Fruit fly (Drosophila melanogaster) whole organism, wandering third instar larva: ENCODE results near the gene Ns4.

Source experiments
- Abd-B ChIP-seq: fragments of >200 bp; optimal IDR thresholded peaks from 2 replicates; lab custom pipeline; 2017; ENCODE audit warnings: missing biosample characterization, missing genetic modification characterization
- CG32264 ChIP-seq: fragments of 200-800 bp; sonication (Bioruptor generic); optimal IDR thresholded peaks from 2 replicates; lab custom pipeline; 2016; ENCODE audit warnings: missing biosample characterization, missing genetic modification characterization
- CG9705 ChIP-seq: fragments of 200-800 bp; sonication (Bioruptor generic); optimal IDR thresholded peaks from 2 replicates; lab custom pipeline; 2018; ENCODE audit warnings: missing biosample characterization, mild to moderate bottlenecking, missing genetic modification characterization
- CrebA ChIP-seq: fragments of 200-800 bp; sonication (Bioruptor generic); optimal IDR thresholded peaks from 2 replicates; lab custom pipeline; 2016; ENCODE audit warnings: missing biosample characterization, mild to moderate bottlenecking, missing genetic modification characterization, borderline replicate concordance
- Dfd ChIP-seq: fragments of >200 bp; optimal IDR thresholded peaks from 2 replicates; lab custom pipeline; 2017; ENCODE audit warnings: missing biosample characterization, missing genetic modification characterization
- Dif ChIP-seq: fragments of 200-275, 200-300 bp; sonication (Bioruptor generic); optimal IDR thresholded peaks from 2 replicates; lab custom pipeline; 2018; ENCODE audit warnings: missing biosample characterization, missing genetic modification characterization; ENCODE audit not compliant: partially characterized antibody
- GATAd ChIP-seq: sonication (Bioruptor generic); optimal IDR thresholded peaks from 2 replicates; lab custom pipeline; 2016; ENCODE audit warnings: missing biosample characterization, missing genetic modification characterization
- HLH106 ChIP-seq: fragments of 200-800 bp; optimal IDR thresholded peaks from 3 replicates; lab custom pipeline; 2019; ENCODE audit warnings: missing biosample characterization, mild to moderate bottlenecking, missing genetic modification characterization, moderate library complexity
- Hnf4 ChIP-seq: fragments of 200-800 bp; sonication (Bioruptor generic); optimal IDR thresholded peaks from 2 replicates; lab custom pipeline; 2016; ENCODE audit warnings: missing biosample characterization, mild to moderate bottlenecking, missing genetic modification characterization
- Hr78 ChIP-seq: fragments of >200 bp; optimal IDR thresholded peaks from 2 replicates; lab custom pipeline; 2017; ENCODE audit warnings: missing biosample characterization, missing genetic modification characterization
- Hr83 ChIP-seq: fragments of 200-300 bp; sonication (Bioruptor generic); optimal IDR thresholded peaks from 2 replicates; lab custom pipeline; 2016; ENCODE audit warnings: missing biosample characterization, mild to moderate bottlenecking, missing genetic modification characterization, moderate library complexity; ENCODE audit not compliant: poor library complexity, severe bottlenecking
- Jra ChIP-seq: sonication (Bioruptor generic); optimal IDR thresholded peaks from 2 replicates; lab custom pipeline; 2016; ENCODE audit warnings: missing biosample characterization, missing genetic modification characterization
- Mio ChIP-seq: sonication (Bioruptor generic); optimal IDR thresholded peaks from 2 replicates; lab custom pipeline; 2016; ENCODE audit warnings: missing biosample characterization, missing genetic modification characterization
- Myc ChIP-seq: fragments of >200 bp; optimal IDR thresholded peaks from 2 replicates; lab custom pipeline; 2017
- N ChIP-seq: fragments of >200 bp; optimal IDR thresholded peaks from 2 replicates; lab custom pipeline; 2018; ENCODE audit warnings: missing biosample characterization, missing external identifiers, missing genetic modification characterization
- OdsH ChIP-seq: fragments of 200-800 bp; sonication (Bioruptor generic); optimal IDR thresholded peaks from 2 replicates; lab custom pipeline; 2016; ENCODE audit warnings: missing biosample characterization, mild to moderate bottlenecking, missing genetic modification characterization
- Rel ChIP-seq, 2 experiments: fragments of 200-800 bp; sonication (Bioruptor generic) in 1 of 2; optimal IDR thresholded peaks; 2 replicates in 1 of 2; 3 replicates in 1 of 2; lab custom pipeline; 2016 to 2019; ENCODE audit warnings: mild to moderate bottlenecking in 2 of 2, missing biosample characterization in 2 of 2, missing genetic modification characterization in 2 of 2, moderate library complexity in 1 of 2
- Sp1 ChIP-seq: fragments of 200-800 bp; sonication (Bioruptor generic); optimal IDR thresholded peaks from 3 replicates; lab custom pipeline; 2019; ENCODE audit warnings: missing biosample characterization, mild to moderate bottlenecking, missing genetic modification characterization, moderate library complexity
- Vsx2 ChIP-seq: fragments of 200-300, 225-300 bp; sonication (Bioruptor generic); optimal IDR thresholded peaks from 2 replicates; lab custom pipeline; 2018; ENCODE audit warnings: missing biosample characterization, missing genetic modification characterization; ENCODE audit not compliant: partially characterized antibody
- br ChIP-seq: fragments of 200-800 bp; sonication (Bioruptor generic); optimal IDR thresholded peaks from 2 replicates; lab custom pipeline; 2016; ENCODE audit warnings: missing biosample characterization, missing genetic modification characterization
- brk ChIP-seq: fragments of 200-800 bp; sonication (Bioruptor generic); optimal IDR thresholded peaks from 2 replicates; lab custom pipeline; 2016; ENCODE audit warnings: missing biosample characterization, mild to moderate bottlenecking, missing genetic modification characterization
- dl ChIP-seq, 2 experiments: fragments of 175-275, 200-275 bp in 1 of 2; fragments of 200-275 bp in 1 of 2; sonication (Bioruptor generic); optimal IDR thresholded peaks; lab custom pipeline; 2018; ENCODE audit warnings: mild to moderate bottlenecking in 2 of 2, missing biosample characterization in 2 of 2, missing genetic modification characterization in 2 of 2, moderate library complexity in 2 of 2; ENCODE audit not compliant: partially characterized antibody in 2 of 2, insufficient read depth in 1 of 2
- dmrt93B ChIP-seq: fragments of 200-800 bp; sonication (Bioruptor generic); optimal IDR thresholded peaks from 2 replicates; lab custom pipeline; 2018; ENCODE audit warnings: missing biosample characterization, mild to moderate bottlenecking, missing genetic modification characterization
- dsf ChIP-seq: sonication (Bioruptor generic); optimal IDR thresholded peaks from 2 replicates; lab custom pipeline; 2016; ENCODE audit warnings: missing biosample characterization, missing genetic modification characterization, borderline replicate concordance
- ey ChIP-seq: fragments of 200-800 bp; sonication (Bioruptor generic); optimal IDR thresholded peaks from 2 replicates; lab custom pipeline; 2016; ENCODE audit warnings: missing biosample characterization, missing genetic modification characterization
- foxo ChIP-seq, 2 experiments: fragments of 200-800 bp; sonication (Bioruptor generic); optimal IDR thresholded peaks; 2 replicates in 1 of 2; 3 replicates in 1 of 2; lab custom pipeline; 2016 to 2017; ENCODE audit warnings: missing biosample characterization in 2 of 2, missing genetic modification characterization in 2 of 2
- fru ChIP-seq: fragments of 200-800 bp; sonication (Bioruptor generic); optimal IDR thresholded peaks from 3 replicates; lab custom pipeline; 2016; ENCODE audit warnings: missing biosample characterization, mild to moderate bottlenecking, missing genetic modification characterization
- h ChIP-seq: fragments of 200-800 bp; sonication (Bioruptor generic); optimal IDR thresholded peaks from 3 replicates; lab custom pipeline; 2016; ENCODE audit warnings: missing biosample characterization, mild to moderate bottlenecking, missing genetic modification characterization
- jim ChIP-seq: fragments of 175-275, 200-325 bp; sonication (Bioruptor generic); optimal IDR thresholded peaks from 2 replicates; lab custom pipeline; 2016; ENCODE audit warnings: missing biosample characterization, mild to moderate bottlenecking, missing genetic modification characterization
- lola ChIP-seq: fragments of >200 bp; optimal IDR thresholded peaks from 2 replicates; lab custom pipeline; 2017; ENCODE audit warnings: missing biosample characterization, missing genetic modification characterization
- pan ChIP-seq: fragments of >200 bp; optimal IDR thresholded peaks from 2 replicates; lab custom pipeline; 2017
- psq ChIP-seq: fragments of 200-800 bp; sonication (Bioruptor generic); optimal IDR thresholded peaks from 3 replicates; lab custom pipeline; 2017; ENCODE audit warnings: missing biosample characterization, mild to moderate bottlenecking, missing genetic modification characterization, moderate library complexity
- rgr ChIP-seq: fragments of 200-800 bp; sonication (Bioruptor generic); optimal IDR thresholded peaks from 3 replicates; lab custom pipeline; 2016; ENCODE audit warnings: missing biosample characterization, mild to moderate bottlenecking, missing genetic modification characterization
- sage ChIP-seq: fragments of 200-800 bp; sonication (Bioruptor generic); optimal IDR thresholded peaks from 2 replicates; lab custom pipeline; 2016; ENCODE audit warnings: missing biosample characterization, mild to moderate bottlenecking, missing genetic modification characterization
- sv ChIP-seq: fragments of 200-800 bp; sonication (Bioruptor generic); optimal IDR thresholded peaks from 3 replicates; lab custom pipeline; 2016; ENCODE audit warnings: missing biosample characterization, missing genetic modification characterization
- tai ChIP-seq: sonication (Bioruptor generic); optimal IDR thresholded peaks from 2 replicates; lab custom pipeline; 2016; ENCODE audit warnings: missing biosample characterization, missing genetic modification characterization
- usp ChIP-seq: fragments of >200 bp; optimal IDR thresholded peaks from 2 replicates; lab custom pipeline; 2017; ENCODE audit warnings: missing biosample characterization, missing genetic modification characterization
- woc ChIP-seq: sonication (Bioruptor generic); optimal IDR thresholded peaks from 2 replicates; lab custom pipeline; 2016; ENCODE audit warnings: missing biosample characterization, mild to moderate bottlenecking, missing genetic modification characterization

The Ns4 gene

DNA sequence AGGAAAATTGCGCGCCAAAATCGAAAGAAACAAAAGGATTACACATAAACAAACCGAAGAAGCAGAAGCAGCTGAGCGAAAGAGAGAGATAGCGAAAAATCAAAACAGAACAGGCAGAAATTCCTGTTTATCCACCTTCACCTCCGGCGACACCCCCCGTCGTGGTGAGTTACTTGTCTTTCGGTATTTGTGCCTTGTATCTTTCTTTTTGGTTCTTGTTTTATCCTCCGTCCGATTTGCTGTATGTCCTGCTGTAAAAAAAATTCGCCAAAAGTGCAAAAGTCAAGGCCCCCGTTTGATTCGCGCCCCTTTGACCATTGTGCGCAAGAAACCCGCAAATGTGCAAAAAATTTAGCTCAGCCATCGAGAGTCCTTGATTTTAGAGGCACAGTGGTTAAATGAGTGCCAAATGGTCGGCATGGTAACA, 46.1 kb downstream of the Ns4 start:
- TF ChIP-seq GATAd (GFP tag; lab: Kevin White, UChicago): no peak
- TF ChIP-seq Hnf4 (GFP tag; lab: Kevin White, UChicago): no peak
- TF ChIP-seq ey (GFP tag; lab: Kevin White, UChicago): no peak
- TF ChIP-seq OdsH (GFP tag; lab: Kevin White, UChicago): no peak
- no peak for TF ChIP-seq h
- no peak for TF ChIP-seq N
- no peak for TF ChIP-seq CrebA (GFP tag; lab: Kevin White, UChicago)
- TF ChIP-seq dmrt93B (GFP tag; lab: Kevin White, UChicago): no peak
- peak; percentile 52 for TF ChIP-seq Dif (GFP tag; lab: Kevin White, UChicago)
- no peak for TF ChIP-seq tai (GFP tag; lab: Kevin White, UChicago)
- TF ChIP-seq psq: peak; percentile 94
- TF ChIP-seq foxo (GFP tag; optimal IDR thresholded peaks at IDR 0.05; lab: Kevin White, UChicago): no peak
- TF ChIP-seq brk (GFP tag; lab: Kevin White, UChicago): no peak
- no peak for TF ChIP-seq sage (GFP tag; lab: Kevin White, UChicago)
- TF ChIP-seq Rel (GFP tag; optimal IDR thresholded peaks at IDR 0.05; lab: Kevin White, UChicago): no peak
- no peak for TF ChIP-seq Rel (tag; optimal IDR thresholded peaks at IDR 0.05; lab: Kevin White, UChicago)
- TF ChIP-seq Dfd: no peak
- TF ChIP-seq usp (GFP tag; lab: Kevin White, UChicago): no peak
- no peak for TF ChIP-seq Sp1 (GFP tag; lab: Kevin White, UChicago)
- TF ChIP-seq Hr83 (GFP tag; lab: Kevin White, UChicago): no peak
- TF ChIP-seq sv (GFP tag; lab: Kevin White, UChicago): no peak
- TF ChIP-seq dl (GFP tag; optimal IDR thresholded peaks at IDR 0.05; lab: Kevin White, UChicago; ENCODE audit: insufficient read depth in 1 of 2, partially characterized antibody in 2 of 2): peak in 1 of 2 experiments; percentile 18
- peak; percentile 17 for TF ChIP-seq jim (GFP tag; lab: Kevin White, UChicago)
- TF ChIP-seq Mio: no peak
- TF ChIP-seq Abd-B (GFP tag; lab: Kevin White, UChicago): no peak
- no peak for TF ChIP-seq pan (lab: Kevin White, UChicago)
- TF ChIP-seq woc (GFP tag; lab: Kevin White, UChicago): no peak
- TF ChIP-seq rgr (GFP tag; lab: Kevin White, UChicago): no peak
- TF ChIP-seq Jra (GFP tag; lab: Kevin White, UChicago): no peak
- no peak for TF ChIP-seq CG9705 (GFP tag; lab: Kevin White, UChicago)
- no peak for TF ChIP-seq CG32264
- TF ChIP-seq Myc: no peak
- no peak for TF ChIP-seq dsf (GFP tag; lab: Kevin White, UChicago)
- no peak for TF ChIP-seq Hr78 (GFP tag; lab: Kevin White, UChicago)
- TF ChIP-seq Vsx2 (GFP tag; lab: Kevin White, UChicago): peak; percentile 87
- no peak for TF ChIP-seq HLH106 (tag; lab: Kevin White, UChicago)
- no peak for TF ChIP-seq br (GFP tag; lab: Kevin White, UChicago)
- TF ChIP-seq lola (GFP tag; lab: Kevin White, UChicago): no peak
- peak; percentile 2 for TF ChIP-seq fru (GFP tag; lab: Kevin White, UChicago)

DNA sequence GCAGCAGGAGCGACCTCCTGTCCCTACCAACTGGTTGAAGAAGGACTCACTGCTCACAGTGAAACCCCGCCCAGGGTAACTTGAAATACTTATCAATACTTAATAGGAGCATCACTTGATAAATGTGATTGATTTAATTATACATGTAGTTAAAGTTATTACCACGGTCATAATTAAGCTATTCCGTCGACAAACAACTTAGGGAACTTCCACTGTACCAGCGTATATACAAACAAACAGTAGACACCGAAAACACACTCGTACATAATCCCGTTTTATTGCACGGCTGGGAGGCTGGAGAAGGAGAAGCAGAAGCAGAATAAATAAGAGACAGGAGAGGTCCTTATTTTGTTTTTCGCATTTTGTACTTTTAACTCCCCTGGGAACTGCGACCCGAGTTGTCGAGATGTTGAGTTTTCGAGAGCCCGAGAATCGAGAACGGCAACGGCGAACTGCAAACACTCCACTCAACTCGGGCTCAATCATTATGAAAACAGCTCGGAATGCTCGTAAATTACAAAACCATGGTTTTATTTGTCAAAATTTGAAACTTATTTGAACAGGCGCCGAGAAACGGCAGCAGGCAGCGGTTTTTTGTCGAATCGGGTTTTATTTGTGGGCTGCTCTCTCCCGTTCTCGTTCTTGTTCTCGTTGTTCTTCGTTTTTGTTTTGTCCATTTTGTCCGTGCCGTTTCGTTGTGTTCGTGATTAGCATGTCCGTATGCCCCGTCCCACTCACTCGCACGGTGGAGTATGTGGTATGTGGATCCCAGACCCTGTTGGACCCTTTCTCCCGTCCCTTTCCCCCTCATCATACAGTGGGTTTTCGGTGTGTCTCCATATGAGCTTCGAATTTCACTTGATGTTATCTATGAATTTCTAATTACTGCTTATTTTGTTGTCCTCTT, 48.0 kb downstream of the Ns4 start:
- peak; percentile 99 for TF ChIP-seq ey (GFP tag; lab: Kevin White, UChicago)
- peak; percentile 96 for TF ChIP-seq Jra (GFP tag; lab: Kevin White, UChicago)
- peak; percentile 95 for TF ChIP-seq sage (GFP tag; lab: Kevin White, UChicago)
- TF ChIP-seq HLH106 (tag; lab: Kevin White, UChicago): peak; percentile 98
- peak; percentile 99 for TF ChIP-seq br (GFP tag; lab: Kevin White, UChicago)
- peak; percentile 76 for TF ChIP-seq CrebA (GFP tag; lab: Kevin White, UChicago)
- TF ChIP-seq Myc: no peak
- peak; percentile 55 for TF ChIP-seq sv (GFP tag; lab: Kevin White, UChicago)
- TF ChIP-seq dl (GFP tag; optimal IDR thresholded peaks at IDR 0.05; lab: Kevin White, UChicago; ENCODE audit: insufficient read depth in 1 of 2, partially characterized antibody in 2 of 2): peak in 1 of 2 experiments; percentile 27
- TF ChIP-seq Rel (GFP tag; optimal IDR thresholded peaks at IDR 0.05; lab: Kevin White, UChicago): peak; percentile 78
- TF ChIP-seq Rel (tag; optimal IDR thresholded peaks at IDR 0.05; lab: Kevin White, UChicago): peak; percentile 87
- TF ChIP-seq dmrt93B (GFP tag; lab: Kevin White, UChicago): peak; percentile 95
- peak; percentile 89 for TF ChIP-seq Hr83 (GFP tag; lab: Kevin White, UChicago)
- peak; percentile 96 for TF ChIP-seq tai (GFP tag; lab: Kevin White, UChicago)
- peak; percentile 99 for TF ChIP-seq fru (GFP tag; lab: Kevin White, UChicago)
- peak; percentile 96 for TF ChIP-seq psq
- TF ChIP-seq CG9705 (GFP tag; lab: Kevin White, UChicago): peak; percentile 97
- TF ChIP-seq brk (GFP tag; lab: Kevin White, UChicago): peak; percentile 93
- peak; percentile 66 for TF ChIP-seq GATAd (GFP tag; lab: Kevin White, UChicago)
- peak; percentile 99 for TF ChIP-seq woc (GFP tag; lab: Kevin White, UChicago)
- TF ChIP-seq N: no peak
- TF ChIP-seq Abd-B (GFP tag; lab: Kevin White, UChicago): peak; percentile 5
- peak; percentile 39 for TF ChIP-seq jim (GFP tag; lab: Kevin White, UChicago)
- TF ChIP-seq Mio: peak; percentile 86
- TF ChIP-seq h: peak; percentile 99
- no peak for TF ChIP-seq lola (GFP tag; lab: Kevin White, UChicago)
- no peak for TF ChIP-seq Hr78 (GFP tag; lab: Kevin White, UChicago)
- peak; percentile 12 for TF ChIP-seq Dif (GFP tag; lab: Kevin White, UChicago)
- peak; percentile 73 to 99 for TF ChIP-seq foxo (GFP tag; optimal IDR thresholded peaks at IDR 0.05; lab: Kevin White, UChicago)
- peak; percentile 53 for TF ChIP-seq Vsx2 (GFP tag; lab: Kevin White, UChicago)
- TF ChIP-seq Dfd: peak; percentile 58
- TF ChIP-seq usp (GFP tag; lab: Kevin White, UChicago): no peak
- TF ChIP-seq Hnf4 (GFP tag; lab: Kevin White, UChicago): peak; percentile 99
- TF ChIP-seq OdsH (GFP tag; lab: Kevin White, UChicago): peak; percentile 98
- TF ChIP-seq Sp1 (GFP tag; lab: Kevin White, UChicago): peak; percentile 97
- TF ChIP-seq rgr (GFP tag; lab: Kevin White, UChicago): peak; percentile 98
- TF ChIP-seq dsf (GFP tag; lab: Kevin White, UChicago): peak; percentile 88
